Worm (Caenorhabditis elegans): Measurements from ENCODE around the gene twk-21.

Gene twk-21

DNA sequence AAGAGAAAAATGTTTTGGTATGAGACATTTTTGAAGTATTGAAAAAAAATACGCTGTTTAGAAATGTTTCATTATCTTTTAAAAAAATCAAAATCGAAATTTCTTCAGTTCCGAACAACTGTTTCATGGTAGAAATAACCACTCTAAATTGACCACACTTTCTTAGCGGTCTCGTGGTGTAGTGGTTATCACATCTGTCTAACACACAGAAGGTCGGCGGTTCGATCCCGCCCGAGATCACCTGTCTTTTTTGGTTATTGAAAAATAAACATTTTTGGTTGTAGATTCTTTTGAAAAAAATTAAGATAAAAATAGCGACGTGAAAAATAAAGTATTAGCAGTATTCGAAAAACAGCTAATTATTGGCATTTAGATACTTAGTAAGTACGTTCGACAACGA is 730 bp downstream of the twk-21 start (continued):
- TF ChIP-seq F44E2.7 (GFP tag; IDR thresholded peaks at IDR 0.05) (peak; percentile 57; the same call in 1 of the 2 replicates), hmg-1.1 (GFP tag; IDR thresholded peaks at IDR 0.05) (peak; percentile 56), dmd-8 (GFP tag; IDR thresholded peaks at IDR 0.05) (peak; percentile 82), gei-8 (GFP tag; optimal IDR thresholded peaks at IDR 0.05) (no peak), dve-1 (tag; optimal IDR thresholded peaks at IDR 0.05; ENCODE audit: insufficient read depth) (peak; percentile 65), hlh-30 (tag; optimal IDR thresholded peaks at IDR 0.05; ENCODE audit: insufficient read depth) (peak; percentile 60), madf-9 (GFP tag; conservative IDR thresholded peaks at IDR 0.05) (peak; percentile 58; the same call in 1 of the 2 replicates), nhr-41 (GFP tag; IDR thresholded peaks at IDR 0.05) (0 out of 2 replicates have a peak, but pooled peaks have one; percentile 23), madf-5 (GFP tag; IDR thresholded peaks at IDR 0.05) (no peak), lin-38 (GFP tag; IDR thresholded peaks at IDR 0.05) (peak; percentile 74), hlh-11 (tag; optimal IDR thresholded peaks at IDR 0.05) (peak; percentile 54), duxl-1 (tag; optimal IDR thresholded peaks at IDR 0.05; ENCODE audit: poor library complexity) (no peak), nhr-102 (tag; optimal IDR thresholded peaks at IDR 0.05) (peak; percentile 32), mes-2 (tag; optimal IDR thresholded peaks at IDR 0.05; ENCODE audit: poor library complexity, severe bottlenecking) (peak; percentile 63), fos-1 (tag; optimal IDR thresholded peaks at IDR 0.05) (no peak), aha-1 (tag) (no peak), nhr-6 (tag; optimal IDR thresholded peaks at IDR 0.05) (no peak), ceh-44 (GFP tag; IDR thresholded peaks at IDR 0.05) (peak; percentile 34; the same call in 1 of the 2 replicates), daf-16 (GFP tag; optimal IDR thresholded peaks at IDR 0.05) (peak in 1 of 2 experiments; percentile 77), daf-16 (tag; optimal IDR thresholded peaks at IDR 0.05) (peak; percentile 59), dmd-6 (GFP tag; IDR thresholded peaks at IDR 0.05) (peak; percentile 64), saeg-2 (GFP tag; IDR thresholded peaks at IDR 0.05) (no peak), spr-1 (tag; optimal IDR thresholded peaks at IDR 0.05) (no peak)

DNA sequence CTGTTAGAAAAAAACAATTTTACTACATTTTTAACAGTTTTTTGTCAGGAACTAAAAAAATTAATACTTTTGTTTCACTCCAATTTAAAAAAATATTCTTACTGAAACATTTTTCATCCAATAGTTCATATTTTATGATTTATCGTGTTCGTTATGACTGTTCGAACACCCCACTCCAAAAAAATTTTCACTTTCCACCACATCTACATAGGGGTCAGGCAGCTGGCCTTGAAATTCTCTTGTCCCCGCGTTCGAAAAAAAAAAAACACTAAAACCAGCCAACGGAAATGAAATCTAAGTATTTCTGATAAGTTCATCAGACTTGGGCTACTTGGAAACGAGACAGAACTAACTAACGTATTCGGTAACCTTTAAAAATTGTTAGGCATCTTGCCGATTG is 6.5 kb downstream of the twk-21 start, which contains the start of gene twk-22:
Gene twk-22 (plus strand): TSS at position 301 of the 400 bp plus-strand sequence.
- no peak for TF ChIP-seq dmd-6 (GFP tag; IDR thresholded peaks at IDR 0.05)
- TF ChIP-seq mxl-3 (GFP tag; optimal IDR thresholded peaks at IDR 0.05), result no peak
- TF ChIP-seq saeg-2 (GFP tag; IDR thresholded peaks at IDR 0.05), result no peak
- TF ChIP-seq fkh-10 (GFP tag; optimal IDR thresholded peaks at IDR 0.05), result no peak
- TF ChIP-seq daf-19 (GFP tag; conservative IDR thresholded peaks at IDR 0.05), result no peak
- TF ChIP-seq zag-1 (tag; optimal IDR thresholded peaks at IDR 0.05), result no peak
- TF ChIP-seq dmd-9 (GFP tag; IDR thresholded peaks at IDR 0.05), result no peak
- no peak for TF ChIP-seq jun-1 (tag; optimal IDR thresholded peaks at IDR 0.05)
- no peak for TF ChIP-seq zip-11 (GFP tag; IDR thresholded peaks at IDR 0.05)
- TF ChIP-seq attf-4 (tag; optimal IDR thresholded peaks at IDR 0.05), result no peak
- no peak for TF ChIP-seq sdz-12 (GFP tag; optimal IDR thresholded peaks at IDR 0.05)
- no peak for TF ChIP-seq nhr-41 (GFP tag; IDR thresholded peaks at IDR 0.05)
- no peak for TF ChIP-seq unc-130 (GFP tag; optimal IDR thresholded peaks at IDR 0.05)
- TF ChIP-seq F26F4.8 (GFP tag; conservative IDR thresholded peaks at IDR 0.05), result no peak
- no peak for TF ChIP-seq Y5F2A.4 (GFP tag; optimal IDR thresholded peaks at IDR 0.05)
- TF ChIP-seq zip-2 (tag; optimal IDR thresholded peaks at IDR 0.05), result no peak
- TF ChIP-seq lin-38 (GFP tag; IDR thresholded peaks at IDR 0.05), result no peak

DNA sequence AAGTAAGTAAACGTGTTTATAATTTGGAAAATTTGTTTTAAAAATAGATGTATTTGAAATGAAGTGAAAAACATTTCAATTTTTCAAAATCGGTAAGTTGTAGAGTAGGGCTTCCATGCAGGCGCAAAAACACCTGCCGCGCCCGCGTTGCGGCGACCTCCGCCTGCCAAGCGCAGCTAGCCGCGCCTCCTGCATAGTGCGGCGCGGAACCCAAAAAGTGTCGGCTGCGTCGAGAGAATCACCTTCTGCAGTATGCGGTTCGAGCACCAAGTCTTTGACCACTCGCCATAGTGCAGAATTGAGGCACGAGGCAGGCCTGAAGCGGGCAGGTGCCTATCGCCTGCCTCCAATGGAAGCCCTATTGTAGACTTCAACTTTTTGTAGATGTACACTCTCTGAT is 10.0 kb downstream of the twk-21 start:
- TF ChIP-seq egl-43 (GFP tag; IDR thresholded peaks at IDR 0.05), result 0 out of 2 replicates have a peak, but pooled peaks have one; percentile 47
- TF ChIP-seq ces-1 (GFP tag; optimal IDR thresholded peaks at IDR 0.05), result no peak
- TF ChIP-seq set-16 (GFP tag; IDR thresholded peaks at IDR 0.05), result peak; percentile 93
- TF ChIP-seq F44E2.7 (GFP tag; IDR thresholded peaks at IDR 0.05), result no peak
